Fruit fly (Drosophila melanogaster): ENCODE data around the gene atk.

DNA sequence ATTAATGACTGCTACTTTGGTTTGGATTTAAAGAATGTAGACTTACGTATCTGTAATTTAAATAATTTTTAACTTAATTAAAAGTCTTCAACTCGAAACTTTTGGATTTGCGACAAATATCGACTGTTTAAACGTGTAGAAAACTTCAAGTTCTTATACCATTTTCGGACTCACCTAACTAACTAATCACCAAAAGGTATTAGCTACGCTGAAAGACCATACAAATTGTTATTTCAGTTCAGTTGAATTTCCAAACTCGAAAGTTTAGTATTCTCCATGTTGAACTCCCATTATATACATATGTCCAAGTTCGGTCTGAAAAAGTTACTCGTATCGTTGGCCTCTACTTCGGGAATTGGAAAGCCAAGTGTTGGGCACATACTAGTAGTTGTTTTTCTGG, 41.1 kb upstream of the atk start, which contains the start of gene CG5078:
- TF ChIP-seq D1 (tag; optimal IDR thresholded peaks at IDR 0.05) (no peak), gl (tag; optimal IDR thresholded peaks at IDR 0.05) (no peak)
